Worm (Caenorhabditis elegans): ENCODE results near the gene ZK899.6.

ce11 chrX:9456579-9456978 is 6.6 kb upstream of the ZK899.6 start:
- no peak for TF ChIP-seq unc-62 (GFP tag; optimal IDR thresholded peaks at IDR 0.05)
- no peak for TF ChIP-seq nhr-23 (tag; optimal IDR thresholded peaks at IDR 0.05)
- TF ChIP-seq lin-13 (GFP tag; optimal IDR thresholded peaks at IDR 0.05), result no peak
- no peak for TF ChIP-seq nhr-77 (tag; optimal IDR thresholded peaks at IDR 0.05)

All from whole organism, L2 larva.